Worm (Caenorhabditis elegans) whole organism, midembryonic: ENCODE data around the gene F21C10.4.

Source experiments
- cog-1 ChIP-seq: sonication (generic microtip); optimal IDR thresholded peaks from 2 replicates; lab custom pipeline; 2016; ENCODE audit warnings: missing genetic modification characterization, missing compliant biosample characterization
- flt-1 ChIP-seq: fragments of 200-800 bp; sonication (Bioruptor generic); IDR thresholded peaks from 2 replicates; pipeline ENCODE4 v1.3.6; 2022; ENCODE audit warnings: missing genetic modification characterization, missing compliant biosample characterization
- med-1 ChIP-seq: sonication (generic microtip); optimal IDR thresholded peaks from 2 replicates; lab custom pipeline; 2017; ENCODE audit warnings: missing genetic modification characterization, mild to moderate bottlenecking, missing compliant biosample characterization, antibody characterized with exemption, missing genetic modification reagents; ENCODE audit not compliant: insufficient read depth
- ref-1 ChIP-seq: fragments of 200-800 bp; sonication (Bioruptor generic); conservative IDR thresholded peaks from 2 replicates; pipeline ENCODE4 v1.3.6; 2022; ENCODE audit warnings: missing genetic modification reagents, missing genetic modification characterization, missing compliant biosample characterization
- tab-1 ChIP-seq: fragments of 200-800 bp; sonication (Bioruptor generic); IDR thresholded peaks from 2 replicates; pipeline ENCODE4 v1.3.6; 2022; ENCODE audit warnings: missing genetic modification characterization, missing compliant biosample characterization
- ztf-23 ChIP-seq: fragments of 200-800 bp; sonication (Bioruptor generic); IDR thresholded peaks from 2 replicates; pipeline ENCODE4 v1.3.6; 2022; ENCODE audit warnings: missing genetic modification reagents, missing genetic modification characterization, missing compliant biosample characterization
- ztf-29 ChIP-seq: fragments of 200-800 bp; sonication (Bioruptor generic); IDR thresholded peaks from 2 replicates; pipeline ENCODE4 v1.3.6; 2022; ENCODE audit warnings: missing genetic modification reagents, missing genetic modification characterization, missing compliant biosample characterization

DNA sequence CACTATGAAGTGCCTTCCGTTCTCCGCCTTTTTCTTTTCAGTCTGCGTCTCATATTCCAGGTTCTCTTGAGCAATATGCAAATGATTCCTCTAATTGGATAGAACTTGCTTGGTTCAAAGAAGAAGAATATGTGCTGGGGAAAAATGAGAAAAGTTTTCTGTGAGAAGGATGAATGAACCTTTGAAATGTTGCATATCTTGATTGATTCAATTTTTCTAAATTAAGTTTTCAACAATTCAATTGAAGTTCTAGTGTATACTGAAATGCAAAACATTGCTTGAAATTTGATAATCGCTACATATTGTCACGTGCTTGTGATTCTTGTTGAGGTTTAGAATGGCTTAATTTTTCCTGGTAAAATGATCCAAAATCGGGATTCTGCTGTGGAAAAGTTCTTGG is 31.2 kb downstream of the F21C10.4 start:
- TF ChIP-seq ref-1 (GFP tag; lab: Robert Waterston, UW) (no peak), med-1 (GFP tag; lab: Kevin White, UChicago) (no peak), tab-1 (GFP tag; lab: Robert Waterston, UW) (no peak), cog-1 (tag; lab: Kevin White, UChicago) (no peak), ztf-29 (GFP tag; lab: Robert Waterston, UW) (no peak), flt-1 (no peak), ztf-23 (GFP tag; lab: Robert Waterston, UW) (no peak)
